Worm (Caenorhabditis elegans) whole organism, young adult: ENCODE measurements around the gene smc-5.

Experiments used
- B0261.1 ChIP-seq: sonication (generic microtip); optimal IDR thresholded peaks from 2 replicates; lab custom pipeline; 2016; ENCODE audit warnings: mild to moderate bottlenecking, missing genetic modification characterization, moderate library complexity, missing compliant biosample characterization
- B0336.3 ChIP-seq: fragments of 200-800 bp; sonication (Bioruptor generic); IDR thresholded peaks from 2 replicates; pipeline ENCODE4 v1.3.6; 2022; ENCODE audit warnings: missing genetic modification characterization, missing compliant biosample characterization
- D2030.7 ChIP-seq: fragments of 200-800 bp; sonication (Bioruptor generic); IDR thresholded peaks from 2 replicates; pipeline ENCODE4 v1.3.6; 2022; ENCODE audit warnings: missing genetic modification reagents, missing genetic modification characterization, missing compliant biosample characterization
- F37B4.10 ChIP-seq: fragments of 200-800 bp; sonication (Bioruptor generic); IDR thresholded peaks from 2 replicates; pipeline ENCODE4 v1.3.6; 2022; ENCODE audit warnings: missing genetic modification characterization, missing compliant biosample characterization
- F52B5.7 ChIP-seq: sonication (generic microtip); optimal IDR thresholded peaks from 2 replicates; lab custom pipeline; 2016; ENCODE audit warnings: mild to moderate bottlenecking, missing genetic modification characterization, missing compliant biosample characterization
- K12H6.12 ChIP-seq: fragments of 200-800 bp; sonication (Bioruptor generic); optimal IDR thresholded peaks from 2 replicates; lab custom pipeline; 2018; ENCODE audit warnings: mild to moderate bottlenecking, missing genetic modification characterization, missing compliant biosample characterization
- T07F8.4 ChIP-seq: sonication (generic microtip); optimal IDR thresholded peaks from 2 replicates; lab custom pipeline; 2016; ENCODE audit warnings: mild to moderate bottlenecking, missing genetic modification characterization, moderate library complexity, missing compliant biosample characterization
- T26A5.8 ChIP-seq: sonication (generic microtip); optimal IDR thresholded peaks from 2 replicates; lab custom pipeline; 2016; ENCODE audit warnings: missing genetic modification characterization, missing compliant biosample characterization
- Y53G8AR.9 ChIP-seq: fragments of 200-800 bp; sonication (Bioruptor generic); conservative IDR thresholded peaks from 2 replicates; pipeline ENCODE4 v1.3.6; 2022; ENCODE audit warnings: missing genetic modification reagents, missing genetic modification characterization, missing compliant biosample characterization
- Y56A3A.18 ChIP-seq: fragments of 200-800 bp; sonication (Bioruptor generic); IDR thresholded peaks from 2 replicates; pipeline ENCODE4 v1.3.6; 2022; ENCODE audit warnings: missing genetic modification reagents, missing genetic modification characterization, missing compliant biosample characterization
- Y67H2A.10 ChIP-seq: fragments of 200-800 bp; sonication (Bioruptor generic); conservative IDR thresholded peaks from 2 replicates; pipeline ENCODE4 v1.3.6; 2022; ENCODE audit warnings: missing genetic modification reagents, missing genetic modification characterization, missing compliant biosample characterization
- Y95B8A.8 ChIP-seq: fragments of 200-800 bp; sonication (Bioruptor generic); IDR thresholded peaks from 2 replicates; pipeline ENCODE4 v1.3.6; 2022; ENCODE audit warnings: missing genetic modification reagents, missing genetic modification characterization, missing compliant biosample characterization
- akir-1 ChIP-seq: fragments of 200-800 bp; sonication (Bioruptor generic); optimal IDR thresholded peaks from 2 replicates; lab custom pipeline; 2018; ENCODE audit warnings: mild to moderate bottlenecking, missing genetic modification characterization, moderate library complexity, missing compliant biosample characterization
- atf-7 ChIP-seq: sonication (generic microtip); optimal IDR thresholded peaks from 2 replicates; lab custom pipeline; 2017; ENCODE audit warnings: mild to moderate bottlenecking, missing genetic modification characterization, missing compliant biosample characterization
- attf-6 ChIP-seq: fragments of 200-800 bp; sonication (Bioruptor generic); IDR thresholded peaks from 2 replicates; pipeline ENCODE4 v1.3.6; 2022; ENCODE audit warnings: missing genetic modification reagents, missing genetic modification characterization, missing compliant biosample characterization
- cebp-2 ChIP-seq: fragments of 200-800 bp; sonication (Bioruptor generic); IDR thresholded peaks from 2 replicates; pipeline ENCODE4 v1.3.6; 2022; ENCODE audit warnings: missing genetic modification characterization, missing compliant biosample characterization
- ceh-100 ChIP-seq: fragments of 200-800 bp; sonication (Bioruptor generic); IDR thresholded peaks from 2 replicates; pipeline ENCODE4 v1.3.6; 2022; ENCODE audit warnings: missing genetic modification reagents, missing genetic modification characterization, missing compliant biosample characterization
- chd-7 ChIP-seq: sonication (generic microtip); optimal IDR thresholded peaks from 2 replicates; lab custom pipeline; 2016; ENCODE audit warnings: mild to moderate bottlenecking, missing genetic modification characterization, moderate library complexity, missing compliant biosample characterization
- dox-1 ChIP-seq: fragments of 200-800 bp; sonication (Bioruptor generic); IDR thresholded peaks from 2 replicates; pipeline ENCODE4 v1.3.6; 2022; ENCODE audit warnings: missing genetic modification reagents, missing genetic modification characterization, missing compliant biosample characterization
- egl-18 ChIP-seq: fragments of 200-800 bp; sonication (Bioruptor generic); IDR thresholded peaks from 2 replicates; pipeline ENCODE4 v1.3.6; 2022; ENCODE audit warnings: missing genetic modification reagents, missing genetic modification characterization, missing compliant biosample characterization
- fkh-3 ChIP-seq: sonication (generic microtip); optimal IDR thresholded peaks from 2 replicates; lab custom pipeline; 2016; ENCODE audit warnings: mild to moderate bottlenecking, missing genetic modification characterization, missing compliant biosample characterization
- hrde-1 ChIP-seq: sonication (generic microtip); optimal IDR thresholded peaks from 2 replicates; lab custom pipeline; 2016; ENCODE audit warnings: missing genetic modification characterization, mild to moderate bottlenecking, missing compliant biosample characterization, moderate library complexity, missing genotype, missing genetic modification reagents, borderline replicate concordance
- let-607 ChIP-seq, 2 experiments: fragments of 200-800 bp in 1 of 2; sonication (Bioruptor generic) in 1 of 2; sonication (generic microtip) in 1 of 2; optimal IDR thresholded peaks; 2 replicates each; lab custom pipeline; 2016 to 2018; ENCODE audit warnings: mild to moderate bottlenecking in 2 of 2, missing compliant biosample characterization in 2 of 2, missing genetic modification characterization in 2 of 2, moderate library complexity in 2 of 2, missing genotype in 1 of 2
- lin-54 ChIP-seq: fragments of 200-800 bp; sonication (Bioruptor generic); optimal IDR thresholded peaks from 2 replicates; lab custom pipeline; 2018; ENCODE audit warnings: mild to moderate bottlenecking, missing genetic modification characterization, missing compliant biosample characterization
- lsy-27 ChIP-seq: sonication (generic microtip); optimal IDR thresholded peaks from 2 replicates; lab custom pipeline; 2017; ENCODE audit warnings: missing genetic modification characterization, mild to moderate bottlenecking, missing compliant biosample characterization, antibody characterized with exemption, missing genotype, borderline replicate concordance; ENCODE audit not compliant: insufficient read depth
- madf-10 ChIP-seq: sonication (generic microtip); optimal IDR thresholded peaks from 2 replicates; lab custom pipeline; 2016; ENCODE audit warnings: mild to moderate bottlenecking, missing genetic modification characterization, missing compliant biosample characterization
- madf-8 ChIP-seq: fragments of 200-800 bp; sonication (Bioruptor generic); conservative IDR thresholded peaks from 2 replicates; pipeline ENCODE4 v1.3.6; 2022; ENCODE audit warnings: missing genetic modification reagents, missing genetic modification characterization, missing compliant biosample characterization
- nfyb-1 ChIP-seq: fragments of 200-800 bp; sonication (Bioruptor generic); IDR thresholded peaks from 2 replicates; pipeline ENCODE4 v1.3.6; 2022; ENCODE audit warnings: missing genetic modification reagents, missing genetic modification characterization, missing compliant biosample characterization
- nhr-120 ChIP-seq: fragments of 200-800 bp; sonication (Bioruptor generic); IDR thresholded peaks from 2 replicates; pipeline ENCODE4 v1.3.6; 2022; ENCODE audit warnings: missing genetic modification characterization, missing compliant biosample characterization
- rcor-1 ChIP-seq: fragments of 200-800 bp; sonication (Bioruptor generic); IDR thresholded peaks from 2 replicates; pipeline ENCODE4 v1.3.6; 2022; ENCODE audit warnings: missing genetic modification reagents, missing genetic modification characterization, missing compliant biosample characterization
- repo-1 ChIP-seq: sonication (generic microtip); optimal IDR thresholded peaks from 2 replicates; lab custom pipeline; 2017; ENCODE audit warnings: mild to moderate bottlenecking, missing genetic modification characterization, missing compliant biosample characterization
- sea-2 ChIP-seq: fragments of 200-800 bp; sonication (Bioruptor generic); IDR thresholded peaks from 2 replicates; pipeline ENCODE4 v1.3.6; 2022; ENCODE audit warnings: missing genetic modification characterization, missing compliant biosample characterization
- snpc-1.1 ChIP-seq: sonication (generic microtip); optimal IDR thresholded peaks from 2 replicates; lab custom pipeline; 2017; ENCODE audit warnings: missing genetic modification characterization, mild to moderate bottlenecking, missing compliant biosample characterization, antibody characterized with exemption, moderate library complexity, missing genotype, missing genetic modification reagents; ENCODE audit not compliant: insufficient read depth
- snpc-1.3 ChIP-seq: sonication (generic microtip); optimal IDR thresholded peaks from 2 replicates; lab custom pipeline; 2017; ENCODE audit warnings: missing genetic modification characterization, mild to moderate bottlenecking, missing compliant biosample characterization, antibody characterized with exemption, moderate library complexity, missing genotype, missing genetic modification reagents; ENCODE audit not compliant: insufficient read depth
- sptf-2 ChIP-seq: fragments of 200-800 bp; sonication (Bioruptor generic); optimal IDR thresholded peaks from 2 replicates; lab custom pipeline; 2018; ENCODE audit warnings: mild to moderate bottlenecking, missing genetic modification characterization, missing compliant biosample characterization
- tlf-1 ChIP-seq: fragments of 200-800 bp; sonication (Bioruptor generic); optimal IDR thresholded peaks from 2 replicates; lab custom pipeline; 2018; ENCODE audit warnings: mild to moderate bottlenecking, missing genetic modification characterization, missing compliant biosample characterization
- unc-62 ChIP-seq: fragments of 150-350 bp; optimal IDR thresholded peaks from 2 replicates; lab custom pipeline; 2014; ENCODE audit warnings: missing biosample characterization, missing genetic modification reagents, missing genetic modification characterization
- ztf-25 ChIP-seq: fragments of 200-800 bp; sonication (Bioruptor generic); IDR thresholded peaks from 2 replicates; pipeline ENCODE4 v1.3.6; 2022; ENCODE audit warnings: missing genetic modification reagents, missing genetic modification characterization, missing compliant biosample characterization

smc-5 gene

DNA sequence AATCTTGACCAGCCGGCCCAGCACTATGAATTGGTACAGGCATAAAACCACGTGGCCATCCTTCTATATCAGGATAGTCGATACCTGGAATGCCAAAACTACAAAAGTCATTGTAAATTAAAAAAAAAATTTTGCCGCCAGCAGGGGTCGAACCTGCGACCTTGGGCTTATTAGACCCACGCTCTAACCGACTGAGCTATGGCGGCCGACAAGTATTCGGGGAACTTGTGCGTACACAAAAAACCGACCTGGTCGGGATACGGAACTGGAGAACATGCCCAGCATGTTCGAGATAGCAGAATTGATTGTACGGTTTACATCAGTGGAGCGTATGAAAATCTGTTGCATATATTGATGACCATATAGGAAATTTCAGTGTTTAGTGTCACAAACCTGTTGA, 4.6 kb upstream of the smc-5 start (continued):
- TF ChIP-seq repo-1 (tag; lab: Kevin White, UChicago), result peak; percentile 88
- peak; percentile 41 for TF ChIP-seq madf-8
- peak; percentile 8 for TF ChIP-seq atf-7
- TF ChIP-seq Y95B8A.8 (GFP tag; lab: Robert Waterston, UW), result no peak
- no peak for TF ChIP-seq akir-1 (GFP tag; lab: Kevin White, UChicago)
- TF ChIP-seq B0336.3 (GFP tag; lab: Robert Waterston, UW), result peak; percentile 67
- TF ChIP-seq attf-6 (GFP tag; lab: Robert Waterston, UW), result peak; percentile 62; the same call in 1 of the 2 replicates
- peak; percentile 88 for TF ChIP-seq Y53G8AR.9 (GFP tag; lab: Robert Waterston, UW)
- TF ChIP-seq ceh-100 (GFP tag; lab: Robert Waterston, UW), result peak; percentile 86
- peak; percentile 20 for TF ChIP-seq hrde-1
- no peak for TF ChIP-seq fkh-3 (tag; lab: Kevin White, UChicago)
- TF ChIP-seq dox-1, result peak; percentile 89
- peak; percentile 83 for TF ChIP-seq rcor-1 (GFP tag; lab: Robert Waterston, UW)
- TF ChIP-seq Y67H2A.10 (GFP tag; lab: Robert Waterston, UW), result no peak
- TF ChIP-seq chd-7 (tag; lab: Kevin White, UChicago), result peak; percentile 31
- peak; percentile 89 for TF ChIP-seq Y56A3A.18 (GFP tag; lab: Robert Waterston, UW)
- TF ChIP-seq K12H6.12 (tag; lab: Kevin White, UChicago), result peak; percentile 31
- TF ChIP-seq cebp-2 (GFP tag; lab: Robert Waterston, UW), result no peak
- no peak for TF ChIP-seq ztf-25
- no peak for TF ChIP-seq unc-62
- TF ChIP-seq F37B4.10, result 0 out of 2 replicates have a peak, but pooled peaks have one; percentile 72
- TF ChIP-seq sea-2 (GFP tag; lab: Robert Waterston, UW), result no peak
- TF ChIP-seq nhr-120, result no peak
- no peak for TF ChIP-seq sptf-2 (GFP tag; lab: Kevin White, UChicago)
- TF ChIP-seq nfyb-1 (GFP tag; lab: Robert Waterston, UW), result peak; percentile 88
- peak; percentile 92 for TF ChIP-seq B0261.1 (tag; lab: Kevin White, UChicago)
- TF ChIP-seq let-607 (tag; optimal IDR thresholded peaks at IDR 0.05; lab: Kevin White, UChicago), result peak in 1 of 2 experiments; percentile 38
- TF ChIP-seq snpc-1.3 (tag; lab: Kevin White, UChicago), result peak; percentile 18
- TF ChIP-seq T26A5.8 (tag; lab: Kevin White, UChicago), result no peak
- peak; percentile 40 for TF ChIP-seq madf-10 (tag; lab: Kevin White, UChicago)

DNA sequence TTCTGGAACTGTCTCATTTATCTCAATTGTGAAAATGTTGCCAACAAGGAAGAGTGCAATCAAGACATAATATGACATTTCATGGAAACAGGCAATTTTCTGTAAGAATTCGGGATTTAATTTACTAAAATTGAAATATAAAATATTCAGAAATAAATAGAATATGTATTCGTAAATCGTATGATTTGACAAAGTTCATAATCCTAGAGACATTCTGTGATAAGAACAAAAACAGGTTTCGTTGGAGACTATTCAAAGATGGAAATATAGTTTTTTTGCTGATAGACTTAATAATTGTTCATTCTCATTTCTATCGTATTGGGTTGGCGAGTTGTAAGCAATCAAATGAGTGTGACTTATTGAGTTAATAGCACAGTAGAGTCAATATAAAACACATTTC, 3.9 kb upstream of the smc-5 start, which contains the start of gene C27A2.12:
C27A2.12 (minus strand) TSS at position 101 of the 400 bp plus-strand sequence.
- TF ChIP-seq snpc-1.1 (tag; lab: Kevin White, UChicago) (no peak), F52B5.7 (tag; lab: Kevin White, UChicago) (no peak), tlf-1 (no peak), lsy-27 (tag; lab: Kevin White, UChicago) (no peak), D2030.7 (no peak), fkh-3 (tag; lab: Kevin White, UChicago) (no peak), egl-18 (GFP tag; lab: Robert Waterston, UW) (no peak), F37B4.10 (no peak), madf-8 (no peak), lin-54 (GFP tag; lab: Kevin White, UChicago) (no peak), T07F8.4 (tag; lab: Kevin White, UChicago) (no peak), Y95B8A.8 (GFP tag; lab: Robert Waterston, UW) (no peak), sptf-2 (GFP tag; lab: Kevin White, UChicago) (no peak)
